Worm (Caenorhabditis elegans) whole organism, L3 larva: ENCODE data around the gene str-93.

Experiments
- R02D3.7 ChIP-seq: fragments of 150-350 bp; optimal IDR thresholded peaks from 2 replicates; lab custom pipeline; 2014; ENCODE audit warnings: missing biosample characterization, missing genetic modification characterization
- ZK546.5 ChIP-seq: sonication (generic microtip); optimal IDR thresholded peaks from 2 replicates; lab custom pipeline; 2017; ENCODE audit warnings: missing biosample characterization, missing genetic modification characterization
- aly-2 ChIP-seq: fragments of 150-350 bp; optimal IDR thresholded peaks from 2 replicates; lab custom pipeline; 2014; ENCODE audit warnings: missing biosample characterization, missing genetic modification characterization
- ama-1 ChIP-seq: fragments of 150-350 bp; optimal IDR thresholded peaks from 2 replicates; lab custom pipeline; 2018
- ceh-16 ChIP-seq: sonication (generic microtip); optimal IDR thresholded peaks from 2 replicates; lab custom pipeline; 2017; ENCODE audit warnings: missing biosample characterization, missing genetic modification characterization
- ceh-82 ChIP-seq: fragments of 150-350 bp; optimal IDR thresholded peaks from 2 replicates; lab custom pipeline; 2014; ENCODE audit warnings: missing biosample characterization, missing genetic modification characterization
- daf-12 ChIP-seq: fragments of 150-350 bp; optimal IDR thresholded peaks from 2 replicates; lab custom pipeline; 2014; ENCODE audit warnings: missing biosample characterization, missing genetic modification reagents, missing genetic modification characterization
- egl-27 ChIP-seq: sonication (generic microtip); optimal IDR thresholded peaks from 4 replicates; lab custom pipeline; 2017; ENCODE audit warnings: missing biosample characterization, missing genetic modification reagents, missing genetic modification characterization
- egl-5 ChIP-seq: fragments of 150-350 bp; optimal IDR thresholded peaks from 2 replicates; lab custom pipeline; 2017; ENCODE audit warnings: missing biosample characterization, missing genetic modification reagents, missing genetic modification characterization, inconsistent platforms
- elt-1 ChIP-seq: fragments of 150-350 bp; optimal IDR thresholded peaks from 2 replicates; lab custom pipeline; 2014; ENCODE audit warnings: missing biosample characterization, missing genetic modification characterization
- elt-2 ChIP-seq: sonication (generic microtip); optimal IDR thresholded peaks from 2 replicates; lab custom pipeline; 2016; ENCODE audit warnings: missing genetic modification reagents, mild to moderate bottlenecking, missing genetic modification characterization, missing compliant biosample characterization
- elt-3 ChIP-seq, 3 experiments: fragments of 150-350 bp in 1 of 3; sonication (generic microtip) in 2 of 3; optimal IDR thresholded peaks; 2 replicates in 2 of 3; 4 replicates in 1 of 3; lab custom pipeline; 2014 to 2017; ENCODE audit warnings: missing biosample characterization in 3 of 3, missing genetic modification characterization in 3 of 3
- eor-1 ChIP-seq, 2 experiments: fragments of 150-350 bp; optimal IDR thresholded peaks; 2 replicates each; lab custom pipeline; 2014 to 2018; ENCODE audit warnings: missing biosample characterization in 2 of 2, missing genetic modification characterization in 2 of 2
- fkh-2 ChIP-seq: fragments of 150-350 bp; optimal IDR thresholded peaks from 2 replicates; lab custom pipeline; 2014; ENCODE audit warnings: missing biosample characterization, missing genetic modification reagents, missing genetic modification characterization
- fos-1 ChIP-seq: fragments of 150-350 bp; optimal IDR thresholded peaks from 2 replicates; lab custom pipeline; 2014; ENCODE audit warnings: missing biosample characterization, missing genetic modification characterization
- hmg-11 ChIP-seq: sonication (generic microtip); optimal IDR thresholded peaks from 2 replicates; lab custom pipeline; 2016; ENCODE audit warnings: missing genetic modification characterization, missing compliant biosample characterization
- jun-1 ChIP-seq: fragments of 150-350 bp; optimal IDR thresholded peaks from 2 replicates; lab custom pipeline; 2014; ENCODE audit warnings: missing biosample characterization, missing genetic modification reagents, missing genetic modification characterization
- lin-15B ChIP-seq: fragments of 150-350 bp; optimal IDR thresholded peaks from 2 replicates; lab custom pipeline; 2014; ENCODE audit warnings: missing biosample characterization, missing genetic modification characterization
- lin-39 ChIP-seq: fragments of 150-350 bp; optimal IDR thresholded peaks from 2 replicates; lab custom pipeline; 2018; ENCODE audit warnings: missing biosample characterization, missing genetic modification reagents, missing genetic modification characterization
- lsy-12 ChIP-seq: sonication (generic microtip); optimal IDR thresholded peaks from 2 replicates; lab custom pipeline; 2016; ENCODE audit warnings: mild to moderate bottlenecking, missing genetic modification characterization, missing compliant biosample characterization
- mdl-1 ChIP-seq: fragments of 150-350 bp; optimal IDR thresholded peaks from 2 replicates; lab custom pipeline; 2014; ENCODE audit warnings: missing biosample characterization, missing genetic modification characterization
- mml-1 ChIP-seq: fragments of 150-350 bp; sonication (generic microtip); optimal IDR thresholded peaks from 3 replicates; lab custom pipeline; 2014; ENCODE audit warnings: missing biosample characterization, missing genetic modification characterization
- nhr-11 ChIP-seq: fragments of 150-350 bp; optimal IDR thresholded peaks from 2 replicates; lab custom pipeline; 2014; ENCODE audit warnings: missing biosample characterization, missing genetic modification characterization
- nhr-12 ChIP-seq: fragments of 150-350 bp; optimal IDR thresholded peaks from 2 replicates; lab custom pipeline; 2014; ENCODE audit warnings: missing biosample characterization, missing genetic modification characterization
- nhr-237 ChIP-seq: fragments of 150-350 bp; optimal IDR thresholded peaks from 2 replicates; lab custom pipeline; 2014; ENCODE audit warnings: missing biosample characterization, missing genetic modification characterization
- nhr-25 ChIP-seq: sonication (generic microtip); optimal IDR thresholded peaks from 2 replicates; lab custom pipeline; 2017; ENCODE audit warnings: missing biosample characterization, missing genetic modification characterization
- nhr-28 ChIP-seq: fragments of 150-350 bp; optimal IDR thresholded peaks from 2 replicates; lab custom pipeline; 2014; ENCODE audit warnings: missing biosample characterization, missing genetic modification characterization
- nhr-77 ChIP-seq: fragments of 150-350 bp; optimal IDR thresholded peaks from 2 replicates; lab custom pipeline; 2014; ENCODE audit warnings: missing biosample characterization, missing genetic modification characterization
- pha-4 ChIP-seq: fragments of 150-350 bp; optimal IDR thresholded peaks from 2 replicates; lab custom pipeline; 2014; ENCODE audit warnings: missing biosample characterization, missing genetic modification reagents, missing genetic modification characterization
- skn-1 ChIP-seq: fragments of 150-350 bp; optimal IDR thresholded peaks from 2 replicates; lab custom pipeline; 2014; ENCODE audit warnings: missing biosample characterization, missing genetic modification characterization
- snpc-4 ChIP-seq: fragments of 150-350 bp; optimal IDR thresholded peaks from 2 replicates; lab custom pipeline; 2014; ENCODE audit warnings: missing biosample characterization, missing genetic modification characterization
- tbx-2 ChIP-seq: sonication (generic microtip); optimal IDR thresholded peaks from 2 replicates; lab custom pipeline; 2016; ENCODE audit warnings: mild to moderate bottlenecking, missing genetic modification characterization, missing compliant biosample characterization
- unc-39 ChIP-seq: sonication (generic microtip); optimal IDR thresholded peaks from 4 replicates; lab custom pipeline; 2017; ENCODE audit warnings: missing biosample characterization, missing genetic modification characterization
- unc-62 ChIP-seq: fragments of 150-350 bp; sonication (generic microtip); optimal IDR thresholded peaks from 4 replicates; lab custom pipeline; 2014; ENCODE audit warnings: missing biosample characterization, missing genetic modification reagents, missing genetic modification characterization
- zag-1 ChIP-seq: fragments of 150-350 bp; optimal IDR thresholded peaks from 2 replicates; lab custom pipeline; 2014; ENCODE audit warnings: missing biosample characterization, missing genetic modification characterization
- ztf-4 ChIP-seq: fragments of 150-350 bp; optimal IDR thresholded peaks from 2 replicates; lab custom pipeline; 2014; ENCODE audit warnings: missing biosample characterization, missing genetic modification characterization

The str-93 gene

ce11 chrV:17683763-17684162 is 10.5 kb upstream of the str-93 start, which contains the start of gene F59A1.15:
TSS of gene F59A1.15 (minus strand) at chrV:17683863.
- TF ChIP-seq eor-1 (tag; optimal IDR thresholded peaks at IDR 0.05; lab: Kevin White, UChicago) = no peak
- no peak for TF ChIP-seq egl-5 (tag; lab: Kevin White, UChicago)
- no peak for TF ChIP-seq fkh-2
- no peak for TF ChIP-seq nhr-11 (tag; lab: Kevin White, UChicago)
- TF ChIP-seq elt-2 = no peak

DNA sequence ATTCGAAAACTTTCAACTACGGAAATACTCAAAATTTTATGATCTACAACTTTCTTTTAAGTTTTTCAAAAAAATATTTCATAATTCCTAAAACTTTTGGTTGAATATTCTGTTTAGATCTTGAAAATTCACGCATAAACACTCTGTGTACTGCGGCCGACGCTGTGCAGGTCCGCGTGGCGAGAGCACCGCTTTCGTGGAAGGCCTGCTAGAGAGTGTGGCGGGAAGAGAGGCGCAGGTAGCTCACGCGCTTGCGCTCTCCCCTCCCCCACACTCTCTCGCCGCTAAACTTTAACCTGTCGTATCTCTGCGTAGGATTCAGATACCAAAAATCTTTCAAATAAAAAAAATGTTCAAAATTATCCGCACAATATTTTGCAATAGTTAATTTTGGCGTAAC is 10.0 kb upstream of the str-93 start:
- TF ChIP-seq R02D3.7 (tag; lab: Kevin White, UChicago) (no peak), ztf-4 (no peak), nhr-77 (tag; lab: Kevin White, UChicago) (no peak), ZK546.5 (tag; lab: Kevin White, UChicago) (no peak), egl-27 (tag; lab: Kevin White, UChicago) (no peak), eor-1 (tag; optimal IDR thresholded peaks at IDR 0.05; lab: Kevin White, UChicago) (no peak), elt-1 (no peak), zag-1 (tag; lab: Kevin White, UChicago) (no peak), ceh-16 (tag; lab: Kevin White, UChicago) (no peak), nhr-12 (no peak), nhr-28 (tag; lab: Kevin White, UChicago) (no peak), lin-39 (tag; lab: Kevin White, UChicago) (no peak), ceh-82 (tag; lab: Kevin White, UChicago) (no peak), jun-1 (no peak), fos-1 (tag; lab: Kevin White, UChicago) (no peak), pha-4 (tag; lab: Kevin White, UChicago) (no peak), daf-12 (tag; lab: Kevin White, UChicago) (no peak), tbx-2 (tag; lab: Kevin White, UChicago) (no peak), mml-1 (no peak)

DNA sequence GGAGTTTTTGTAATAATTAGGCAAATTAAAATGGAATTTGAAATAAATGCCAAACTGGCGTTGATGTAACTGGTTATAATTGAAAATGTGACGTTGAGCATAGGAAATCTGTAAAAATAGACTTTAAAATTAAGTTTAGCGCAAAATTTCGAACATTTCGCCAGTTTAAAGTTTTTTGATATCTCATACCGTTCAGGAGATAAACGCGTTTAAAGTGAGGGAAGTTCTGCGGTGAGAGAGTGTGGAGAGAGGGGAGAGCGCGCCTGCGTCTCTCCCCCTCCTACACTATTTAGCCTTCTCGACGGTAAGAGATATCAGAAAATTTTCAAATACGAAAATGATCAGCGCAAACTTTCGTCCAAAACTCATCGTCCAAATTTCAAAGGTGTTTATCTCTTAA is 3.3 kb upstream of the str-93 start, which contains the start of gene str-92:
str-92 (minus strand) TSS at position 101 of the 400 bp plus-strand sequence.
- TF ChIP-seq hmg-11 (tag; lab: Kevin White, UChicago) (no peak), lsy-12 (tag; lab: Kevin White, UChicago) (no peak), elt-3 (tag; optimal IDR thresholded peaks at IDR 0.05; lab: Kevin White, UChicago) (no peak), nhr-11 (tag; lab: Kevin White, UChicago) (no peak), mdl-1 (no peak), ama-1 (lab: Kevin White, UChicago) (no peak), zag-1 (tag; lab: Kevin White, UChicago) (no peak), ceh-16 (tag; lab: Kevin White, UChicago) (no peak), fkh-2 (no peak), nhr-25 (tag; lab: Kevin White, UChicago) (no peak), ztf-4 (no peak), lin-39 (tag; lab: Kevin White, UChicago) (no peak), nhr-77 (tag; lab: Kevin White, UChicago) (no peak), jun-1 (no peak), aly-2 (tag; lab: Kevin White, UChicago) (no peak)

ce11 chrV:17668531-17668930 is 4.7 kb downstream of the str-93 start, which contains the start of gene str-89:
TSS of gene str-89 (plus strand) at chrV:17668831.
- TF ChIP-seq elt-2 (no peak), daf-12 (tag; lab: Kevin White, UChicago) (no peak), lin-15B (tag; lab: Kevin White, UChicago) (no peak), nhr-237 (tag; lab: Kevin White, UChicago) (no peak), hmg-11 (tag; lab: Kevin White, UChicago) (no peak), nhr-25 (tag; lab: Kevin White, UChicago) (no peak), snpc-4 (tag; lab: Kevin White, UChicago) (no peak), ceh-16 (tag; lab: Kevin White, UChicago) (no peak), ZK546.5 (tag; lab: Kevin White, UChicago) (no peak), skn-1 (tag; lab: Kevin White, UChicago) (no peak), egl-5 (tag; lab: Kevin White, UChicago) (no peak), ama-1 (lab: Kevin White, UChicago) (no peak)

DNA sequence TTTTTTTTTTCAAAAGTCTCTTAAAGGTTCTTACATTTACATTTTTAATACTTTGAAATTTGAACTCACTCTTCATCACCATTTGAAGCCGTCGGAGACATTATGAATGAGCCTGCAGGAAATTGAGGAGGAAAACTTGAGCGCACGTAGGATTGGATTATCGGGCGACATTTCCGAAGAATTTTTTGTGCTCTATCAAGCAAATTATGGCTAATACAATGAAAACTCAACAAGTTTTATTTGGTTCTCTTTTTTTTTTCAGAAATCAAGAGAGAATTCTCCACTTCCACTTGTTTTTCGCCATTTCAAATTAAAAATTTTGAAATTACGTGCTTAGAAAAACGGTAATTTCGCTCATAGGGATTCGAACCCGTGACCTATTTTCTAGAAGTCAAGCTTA is 5.6 kb downstream of the str-93 start, which contains the start of gene F59A1.12:
F59A1.12 (minus strand) TSS at position 101 of the 400 bp plus-strand sequence.
- no peak for TF ChIP-seq daf-12 (tag; lab: Kevin White, UChicago)
- no peak for TF ChIP-seq nhr-28 (tag; lab: Kevin White, UChicago)
- TF ChIP-seq nhr-237 (tag; lab: Kevin White, UChicago) = no peak
- TF ChIP-seq egl-5 (tag; lab: Kevin White, UChicago) = no peak
- TF ChIP-seq unc-62 (GFP tag; lab: Kevin White, UChicago) = no peak
- no peak for TF ChIP-seq unc-39 (tag; lab: Kevin White, UChicago)
- TF ChIP-seq, all 47 proteins: peak for 0
